Worm (Caenorhabditis elegans): ENCODE measurements around the gene ptb-1.

ce11 chrII:10652112-10652511, 23.3 kb upstream of the ptb-1 start, which contains the start of gene nphp-1:
- no peak for TF ChIP-seq lin-11 (tag; optimal IDR thresholded peaks at IDR 0.05)
- no peak for TF ChIP-seq ets-4 (tag; optimal IDR thresholded peaks at IDR 0.05)
- no peak for TF ChIP-seq fkh-10 (GFP tag; optimal IDR thresholded peaks at IDR 0.05)
- TF ChIP-seq tbx-7 (tag; optimal IDR thresholded peaks at IDR 0.05): no peak
- no peak for TF ChIP-seq C08G9.2 (tag; optimal IDR thresholded peaks at IDR 0.05)
- no peak for TF ChIP-seq pag-3 (tag; optimal IDR thresholded peaks at IDR 0.05; ENCODE audit: borderline replicate concordance)
- no peak for TF ChIP-seq hlh-6 (tag; optimal IDR thresholded peaks at IDR 0.05)
- no peak for TF ChIP-seq rnt-1 (tag; optimal IDR thresholded peaks at IDR 0.05)
- no peak for TF ChIP-seq gmeb-2 (tag; optimal IDR thresholded peaks at IDR 0.05)
